Fruit fly (Drosophila melanogaster): ENCODE measurements around the gene twit.

twit gene

dm6 chr2L:20864764-20865265 lies 12.4 kb downstream of the twit start, which contains the start of gene CG9338 (continued):
- TF ChIP-seq CG10654 (GFP tag; optimal IDR thresholded peaks at IDR 0.05) (peak; percentile 88), croc (GFP tag; conservative IDR thresholded peaks at IDR 0.05) (peak; percentile 88), HLH4C (GFP tag; IDR thresholded peaks at IDR 0.05; ENCODE audit: partially characterized antibody) (peak; percentile 73), CG7745 (tag; optimal IDR thresholded peaks at IDR 0.05) (no peak), crc (GFP tag; optimal IDR thresholded peaks at IDR 0.05) (peak; percentile 66), nom (GFP tag; optimal IDR thresholded peaks at IDR 0.05) (no peak), yki (optimal IDR thresholded peaks at IDR 0.05) (no peak), CG17829 (tag; optimal IDR thresholded peaks at IDR 0.05) (peak; percentile 95), CG10959 (GFP tag; IDR thresholded peaks at IDR 0.05) (no peak), CG14710 (tag; optimal IDR thresholded peaks at IDR 0.05) (peak; percentile 91), sug (tag; optimal IDR thresholded peaks at IDR 0.05) (peak; percentile 80), CG2678 (tag; optimal IDR thresholded peaks at IDR 0.05) (peak; percentile 98), hkb (optimal IDR thresholded peaks at IDR 0.05) (no peak), hkb (GFP tag; IDR thresholded peaks at IDR 0.05) (peak; percentile 83), Poxn (GFP tag; IDR thresholded peaks at IDR 0.05) (no peak), vfl (GFP tag; optimal IDR thresholded peaks at IDR 0.05) (no peak), kay (GFP tag; optimal IDR thresholded peaks at IDR 0.05) (peak; percentile 90), ash1 (GFP tag; optimal IDR thresholded peaks at IDR 0.05) (peak; percentile 46), ERR (GFP tag; optimal IDR thresholded peaks at IDR 0.05) (peak; percentile 83), Six4 (GFP tag; optimal IDR thresholded peaks at IDR 0.05) (peak; percentile 92), sob (GFP tag; IDR thresholded peaks at IDR 0.05) (peak; percentile 78), Nf-YA (GFP tag; IDR thresholded peaks at IDR 0.05) (0 out of 2 replicates have a peak, but pooled peaks have one; percentile 40), Ssrp (tag; optimal IDR thresholded peaks at IDR 0.05) (peak; percentile 61), Deaf1 (tag; optimal IDR thresholded peaks at IDR 0.05) (peak; percentile 66), B-H1 (GFP tag; IDR thresholded peaks at IDR 0.05) (peak; percentile 91), CG13123 (GFP tag; optimal IDR thresholded peaks at IDR 0.05) (peak; percentile 47), CG17385 (GFP tag; optimal IDR thresholded peaks at IDR 0.05) (peak; percentile 73), ranshi (GFP tag; IDR thresholded peaks at IDR 0.05) (peak; percentile 79; the same call in 1 of the 2 replicates), Optix (GFP tag; IDR thresholded peaks at IDR 0.05) (peak; percentile 77), dmrt99B (tag; optimal IDR thresholded peaks at IDR 0.05) (peak; percentile 95), twi (tag; optimal IDR thresholded peaks at IDR 0.05) (peak; percentile 46), CG7271 (tag; optimal IDR thresholded peaks at IDR 0.05) (peak; percentile 51), CG4854 (GFP tag; optimal IDR thresholded peaks at IDR 0.05) (peak; percentile 71), fd3F (GFP tag; optimal IDR thresholded peaks at IDR 0.05) (peak; percentile 72), Nf-YC (tag; optimal IDR thresholded peaks at IDR 0.05) (peak; percentile 89), CG12299 (tag; optimal IDR thresholded peaks at IDR 0.05) (peak; percentile 76), grau (tag; optimal IDR thresholded peaks at IDR 0.05) (peak; percentile 84), Med (GFP tag) (peak; percentile 97), slbo (GFP tag; IDR thresholded peaks at IDR 0.05) (peak; percentile 79), cad (GFP tag; optimal IDR thresholded peaks at IDR 0.05) (no peak), bcd (GFP tag; optimal IDR thresholded peaks at IDR 0.05) (peak; percentile 91), abd-A (tag; optimal IDR thresholded peaks at IDR 0.05) (peak; percentile 92), Doc3 (GFP tag; IDR thresholded peaks at IDR 0.05; ENCODE audit: partially characterized antibody) (no peak), CG14965 (GFP tag; optimal IDR thresholded peaks at IDR 0.05; ENCODE audit: borderline replicate concordance) (peak; percentile 46), Mrtf (GFP tag; IDR thresholded peaks at IDR 0.05) (peak; percentile 62; the same call in 2 of the 3 replicates), CG8765 (GFP tag; IDR thresholded peaks at IDR 0.05) (peak; percentile 49; the same call in 1 of the 2 replicates), CG10321 (GFP tag; IDR thresholded peaks at IDR 0.05) (peak; percentile 16; the same call in 1 of the 2 replicates), wek (GFP tag; optimal IDR thresholded peaks at IDR 0.05) (peak; percentile 39), CG17612 (GFP tag; IDR thresholded peaks at IDR 0.05) (peak; percentile 90), Hey (tag; optimal IDR thresholded peaks at IDR 0.05) (peak; percentile 34), CG2120 (GFP tag; optimal IDR thresholded peaks at IDR 0.05) (peak; percentile 89)

Data from whole organism, embryonic.